Fruit fly (Drosophila melanogaster) whole organism, embryonic: ENCODE data around the gene RpS28a.

Experiments
- C15 ChIP-seq: fragments of 200-800 bp; sonication (Bioruptor generic); IDR thresholded peaks from 3 replicates; pipeline ENCODE4 v1.3.6; 2022; ENCODE audit warnings: missing biosample characterization, missing genetic modification characterization
- CG10147 ChIP-seq: fragments of 200-800 bp; sonication (Bioruptor generic); optimal IDR thresholded peaks from 2 replicates; lab custom pipeline; 2019; ENCODE audit warnings: missing biosample characterization, mild to moderate bottlenecking, missing genetic modification characterization, moderate library complexity
- CG10321 ChIP-seq: fragments of 200-800 bp; sonication (Bioruptor generic); IDR thresholded peaks from 2 replicates; pipeline ENCODE4 v1.3.6; 2022; ENCODE audit warnings: missing biosample characterization, missing genetic modification characterization
- CG10543 ChIP-seq: fragments of 200-800 bp; sonication (Bioruptor generic); optimal IDR thresholded peaks from 3 replicates; lab custom pipeline; 2017; ENCODE audit warnings: missing biosample characterization, mild to moderate bottlenecking, missing genetic modification characterization, moderate library complexity
- CG10654 ChIP-seq: fragments of 200-800 bp; sonication (Bioruptor generic); optimal IDR thresholded peaks from 2 replicates; lab custom pipeline; 2016; ENCODE audit warnings: missing biosample characterization, missing genetic modification characterization
- CG10979 ChIP-seq: fragments of 200-800 bp; sonication (Bioruptor generic); optimal IDR thresholded peaks from 2 replicates; lab custom pipeline; 2018; ENCODE audit warnings: missing biosample characterization, mild to moderate bottlenecking, missing genetic modification characterization, moderate library complexity
- CG11560 ChIP-seq: fragments of 200-800 bp; sonication (Bioruptor generic); IDR thresholded peaks from 3 replicates; pipeline ENCODE4 v1.3.6; 2022; ENCODE audit warnings: missing biosample characterization, missing genetic modification characterization
- CG12299 ChIP-seq: fragments of 200-800 bp; sonication (Bioruptor generic); optimal IDR thresholded peaks from 2 replicates; lab custom pipeline; 2018; ENCODE audit warnings: missing biosample characterization, mild to moderate bottlenecking, missing genetic modification characterization
- CG1529 ChIP-seq: fragments of 200-800 bp; sonication (Bioruptor generic); optimal IDR thresholded peaks from 3 replicates; lab custom pipeline; 2018; ENCODE audit warnings: missing biosample characterization, missing genetic modification characterization
- CG15601 ChIP-seq: fragments of 200-800 bp; sonication (Bioruptor generic); optimal IDR thresholded peaks from 3 replicates; lab custom pipeline; 2019; ENCODE audit warnings: missing biosample characterization, mild to moderate bottlenecking, missing genetic modification characterization, moderate library complexity
- CG17328 ChIP-seq: fragments of 200-800 bp; sonication (Bioruptor generic); IDR thresholded peaks from 2 replicates; pipeline ENCODE4 v1.3.6; 2022; ENCODE audit warnings: missing biosample characterization, missing genetic modification characterization
- CG1832 ChIP-seq: fragments of 200-800 bp; sonication (Bioruptor generic); optimal IDR thresholded peaks from 2 replicates; lab custom pipeline; 2017; ENCODE audit warnings: missing biosample characterization, mild to moderate bottlenecking, missing genetic modification characterization, inconsistent platforms
- CG18599 ChIP-seq: fragments of 200-800 bp; sonication (Bioruptor generic); optimal IDR thresholded peaks from 3 replicates; lab custom pipeline; 2017; ENCODE audit warnings: missing biosample characterization, missing genetic modification characterization, mild to moderate bottlenecking, moderate library complexity, missing genetic modification reagents
- CG32532 ChIP-seq: fragments of 200-800 bp; sonication (Bioruptor generic); IDR thresholded peaks from 2 replicates; pipeline ENCODE4 v1.3.6; 2022; ENCODE audit warnings: missing biosample characterization, missing genetic modification characterization
- CG34422 ChIP-seq: fragments of 200-800 bp; sonication (Bioruptor generic); IDR thresholded peaks from 3 replicates; pipeline ENCODE4 v1.3.6; 2022; ENCODE audit warnings: missing biosample characterization, missing genetic modification characterization
- CG43689 ChIP-seq: fragments of 200-800 bp; sonication (Bioruptor generic); IDR thresholded peaks from 2 replicates; pipeline ENCODE4 v1.3.6; 2022; ENCODE audit warnings: missing biosample characterization, missing genetic modification characterization
- CG5180 ChIP-seq: fragments of 200-800 bp; sonication (Bioruptor generic); optimal IDR thresholded peaks from 3 replicates; lab custom pipeline; 2017; ENCODE audit warnings: missing biosample characterization, missing genetic modification characterization, mild to moderate bottlenecking, moderate library complexity, missing genetic modification reagents
- CG6683 ChIP-seq: fragments of 200-800 bp; sonication (Bioruptor generic); optimal IDR thresholded peaks from 2 replicates; lab custom pipeline; 2017; ENCODE audit warnings: missing biosample characterization, mild to moderate bottlenecking, missing genetic modification characterization, missing genetic modification reagents
- CG7372 ChIP-seq: fragments of 200-800 bp; sonication (Bioruptor generic); IDR thresholded peaks from 2 replicates; pipeline ENCODE4 v1.3.6; 2022; ENCODE audit warnings: missing biosample characterization, missing genetic modification characterization
- CG7987 ChIP-seq: fragments of 200-800 bp; sonication (Bioruptor generic); optimal IDR thresholded peaks from 2 replicates; lab custom pipeline; 2018; ENCODE audit warnings: missing biosample characterization, mild to moderate bottlenecking, missing genetic modification characterization, moderate library complexity
- CG8281 ChIP-seq: fragments of 200-800 bp; sonication (Bioruptor generic); optimal IDR thresholded peaks from 2 replicates; lab custom pipeline; 2018; ENCODE audit warnings: missing biosample characterization, mild to moderate bottlenecking, missing genetic modification characterization, moderate library complexity
- CG9437 ChIP-seq: fragments of 200-800 bp; sonication (Bioruptor generic); optimal IDR thresholded peaks from 2 replicates; lab custom pipeline; 2018; ENCODE audit warnings: missing biosample characterization, mild to moderate bottlenecking, missing genetic modification characterization
- CG9817 ChIP-seq: fragments of 200-800 bp; sonication (Bioruptor generic); optimal IDR thresholded peaks from 2 replicates; lab custom pipeline; 2018; ENCODE audit warnings: missing biosample characterization, mild to moderate bottlenecking, missing genetic modification characterization, moderate library complexity
- CG9932 ChIP-seq: fragments of 200-800 bp; sonication (Bioruptor generic); IDR thresholded peaks from 2 replicates; pipeline ENCODE4 v1.3.6; 2022; ENCODE audit warnings: missing biosample characterization, missing genetic modification characterization
- Eip74EF ChIP-seq, 2 experiments: fragments of 200-800 bp in 1 of 2; fragments of >200 bp in 1 of 2; sonication (Bioruptor generic) in 1 of 2; optimal IDR thresholded peaks; 2 replicates each; lab custom pipeline; 2017 to 2019; ENCODE audit warnings: missing biosample characterization in 2 of 2, missing genetic modification characterization in 2 of 2, mild to moderate bottlenecking in 1 of 2, moderate library complexity in 1 of 2
- Hmx ChIP-seq: fragments of 200-800 bp; sonication (Bioruptor generic); optimal IDR thresholded peaks from 2 replicates; lab custom pipeline; 2016; ENCODE audit warnings: missing biosample characterization, missing genetic modification characterization
- Lhr ChIP-seq: fragments of 200-800 bp; sonication (Bioruptor generic); optimal IDR thresholded peaks from 3 replicates; lab custom pipeline; 2017; ENCODE audit warnings: mild to moderate bottlenecking, missing biosample characterization, missing genetic modification reagents, missing genetic modification characterization
- MESR4 ChIP-seq: fragments of 200-800 bp; sonication (Bioruptor generic); optimal IDR thresholded peaks from 2 replicates; lab custom pipeline; 2018; ENCODE audit warnings: missing biosample characterization, mild to moderate bottlenecking, missing genetic modification characterization, moderate library complexity
- Pdp1 ChIP-seq, 2 experiments: fragments of 200-800 bp; sonication (Bioruptor generic); optimal IDR thresholded peaks; 3 replicates each; lab custom pipeline; 2016; ENCODE audit warnings: missing biosample characterization in 2 of 2, missing genetic modification characterization in 2 of 2, mild to moderate bottlenecking in 1 of 2, moderate library complexity in 1 of 2
- Rx ChIP-seq: fragments of 200-800 bp; sonication (Bioruptor generic); IDR thresholded peaks from 2 replicates; pipeline ENCODE4 v1.3.6; 2022; ENCODE audit warnings: missing biosample characterization, missing genetic modification characterization
- ac ChIP-seq: fragments of 200-800 bp; sonication (Bioruptor generic); optimal IDR thresholded peaks from 3 replicates; lab custom pipeline; 2017; ENCODE audit warnings: missing biosample characterization, mild to moderate bottlenecking, missing genetic modification characterization
- bab2 ChIP-seq: fragments of 200-800 bp; sonication (Bioruptor generic); optimal IDR thresholded peaks from 2 replicates; lab custom pipeline; 2016; ENCODE audit warnings: missing biosample characterization, missing genetic modification characterization
- bowl ChIP-seq: fragments of 200-800 bp; sonication (Bioruptor generic); IDR thresholded peaks from 2 replicates; pipeline ENCODE4 v1.3.6; 2022; ENCODE audit warnings: missing biosample characterization, missing genetic modification characterization
- cato ChIP-seq: fragments of 200-800 bp; sonication (Bioruptor generic); optimal IDR thresholded peaks from 2 replicates; lab custom pipeline; 2016; ENCODE audit warnings: missing biosample characterization, missing genetic modification characterization, borderline replicate concordance
- danr ChIP-seq: fragments of 200-800 bp; sonication (Bioruptor generic); IDR thresholded peaks from 2 replicates; pipeline ENCODE4 v1.3.6; 2022; ENCODE audit warnings: missing biosample characterization, missing genetic modification characterization
- dmrt99B ChIP-seq: fragments of 200-800 bp; sonication (Bioruptor generic); optimal IDR thresholded peaks from 2 replicates; lab custom pipeline; 2018; ENCODE audit warnings: missing biosample characterization, mild to moderate bottlenecking, missing genetic modification characterization, moderate library complexity
- esg ChIP-seq: fragments of 200-800 bp; sonication (Bioruptor generic); conservative IDR thresholded peaks from 2 replicates; pipeline ENCODE4 v1.3.6; 2022; ENCODE audit warnings: missing biosample characterization, missing genetic modification characterization
- eve ChIP-seq, 2 experiments: fragments of >200 bp; optimal IDR thresholded peaks; 2 replicates each; lab custom pipeline; 2017; ENCODE audit warnings: missing biosample characterization in 2 of 2, missing genetic modification characterization in 2 of 2
- gcm2 ChIP-seq: fragments of 200-800 bp; sonication (Bioruptor generic); optimal IDR thresholded peaks from 2 replicates; lab custom pipeline; 2016; ENCODE audit warnings: missing biosample characterization, missing genetic modification characterization
- gem ChIP-seq: fragments of 200-800 bp; sonication (Bioruptor generic); optimal IDR thresholded peaks from 2 replicates; lab custom pipeline; 2019; ENCODE audit warnings: missing biosample characterization, mild to moderate bottlenecking, missing genetic modification characterization, moderate library complexity
- jigr1 ChIP-seq: fragments of 200-800 bp; sonication (Bioruptor generic); IDR thresholded peaks from 3 replicates; pipeline ENCODE4 v1.3.6; 2022; ENCODE audit warnings: missing biosample characterization, missing genetic modification characterization
- nau ChIP-seq: fragments of 200-800 bp; sonication (Bioruptor generic); optimal IDR thresholded peaks from 3 replicates; lab custom pipeline; 2017; ENCODE audit warnings: missing biosample characterization, mild to moderate bottlenecking, missing genetic modification characterization, missing genetic modification reagents
- nmo ChIP-seq: fragments of 200-800 bp; sonication (Bioruptor generic); optimal IDR thresholded peaks from 2 replicates; lab custom pipeline; 2018; ENCODE audit warnings: missing biosample characterization, mild to moderate bottlenecking, missing genetic modification characterization, moderate library complexity
- rib ChIP-seq: fragments of 200-800 bp; sonication (Bioruptor generic); IDR thresholded peaks from 2 replicates; pipeline ENCODE4 v1.3.6; 2022; ENCODE audit warnings: missing biosample characterization, missing genetic modification characterization
- sd ChIP-seq: fragments of 200-800 bp; sonication (Bioruptor generic); optimal IDR thresholded peaks from 3 replicates; lab custom pipeline; 2018; ENCODE audit warnings: missing biosample characterization, mild to moderate bottlenecking, missing genetic modification characterization, moderate library complexity
- tap ChIP-seq: fragments of 200-800 bp; optimal IDR thresholded peaks from 3 replicates; lab custom pipeline; 2019; ENCODE audit warnings: missing biosample characterization, mild to moderate bottlenecking, missing genetic modification characterization, moderate library complexity
- twi ChIP-seq: fragments of 200-800 bp; optimal IDR thresholded peaks from 2 replicates; lab custom pipeline; 2019; ENCODE audit warnings: missing biosample characterization, mild to moderate bottlenecking, missing genetic modification characterization, moderate library complexity
- wek ChIP-seq: fragments of 200-800 bp; sonication (Bioruptor generic); optimal IDR thresholded peaks from 3 replicates; lab custom pipeline; 2018; ENCODE audit warnings: missing biosample characterization, mild to moderate bottlenecking, missing genetic modification characterization, moderate library complexity
- zf30C ChIP-seq: fragments of 200-800 bp; sonication (Bioruptor generic); optimal IDR thresholded peaks from 3 replicates; lab custom pipeline; 2018; ENCODE audit warnings: missing biosample characterization, mild to moderate bottlenecking, missing genetic modification characterization

The RpS28a gene

DNA sequence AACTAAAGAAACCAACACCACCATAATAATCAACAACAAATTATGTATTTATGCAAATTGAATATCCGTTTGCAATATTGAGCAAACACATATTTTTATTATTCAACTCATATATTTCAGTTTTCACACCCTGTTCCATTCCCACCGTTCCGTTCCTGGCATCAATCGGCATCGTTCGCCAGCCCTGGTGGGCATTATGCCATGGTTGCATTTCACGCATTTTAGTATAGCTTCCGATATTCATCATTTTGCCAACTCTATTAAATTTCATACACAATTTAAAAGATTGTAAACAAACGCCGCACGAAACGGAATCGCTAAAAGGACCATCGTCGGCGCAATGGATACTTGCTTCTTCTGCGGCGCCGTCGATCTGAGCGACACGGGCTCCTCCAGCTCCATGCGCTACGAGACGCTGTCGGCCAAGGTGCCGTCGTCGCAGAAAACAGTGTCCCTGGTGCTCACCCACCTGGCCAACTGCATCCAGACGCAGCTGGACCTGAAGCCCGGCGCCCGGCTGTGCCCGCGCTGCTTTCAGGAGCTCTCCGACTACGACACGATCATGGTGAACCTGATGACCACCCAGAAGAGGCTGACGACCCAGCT is 20.8 kb upstream of the RpS28a start, which contains the start of gene Sry-delta (continued):
- TF ChIP-seq CG7987 (GFP tag; lab: Kevin White, UChicago): peak; percentile 83
- TF ChIP-seq CG5180 (GFP tag; lab: Kevin White, UChicago): no peak
- TF ChIP-seq twi (tag; lab: Kevin White, UChicago): peak; percentile 5
- TF ChIP-seq CG10654 (GFP tag; lab: Kevin White, UChicago): peak; percentile 85
- TF ChIP-seq zf30C (GFP tag; lab: Kevin White, UChicago): no peak
- TF ChIP-seq nmo (GFP tag; lab: Kevin White, UChicago): peak; percentile 81
- peak; percentile 79 for TF ChIP-seq CG9817 (tag; lab: Kevin White, UChicago)
- peak; percentile 28 for TF ChIP-seq cato (GFP tag; lab: Kevin White, UChicago)
- no peak for TF ChIP-seq CG43689 (GFP tag; lab: Robert Waterston, UW)
- TF ChIP-seq CG34422: peak; percentile 84
- no peak for TF ChIP-seq gem (tag; lab: Kevin White, UChicago)
- 0 out of 2 replicates have a peak, but pooled peaks have one; percentile 25 for TF ChIP-seq bowl (GFP tag; lab: Robert Waterston, UW)
- peak; percentile 44; the same call in 1 of the 2 replicates for TF ChIP-seq danr
- peak; percentile 50 for TF ChIP-seq CG6683 (GFP tag; lab: Kevin White, UChicago)
- peak; percentile 62 for TF ChIP-seq CG10543 (GFP tag; lab: Kevin White, UChicago)
- no peak for TF ChIP-seq CG18599 (GFP tag; lab: Kevin White, UChicago)
- peak; percentile 23 for TF ChIP-seq wek (GFP tag; lab: Kevin White, UChicago)
- TF ChIP-seq Rx: peak; percentile 67
- peak; percentile 78 for TF ChIP-seq CG15601 (tag; lab: Kevin White, UChicago)
- peak; percentile 85 to 96 for TF ChIP-seq Pdp1 (GFP tag; optimal IDR thresholded peaks at IDR 0.05; lab: Kevin White, UChicago)
- peak; percentile 88 for TF ChIP-seq CG32532
- TF ChIP-seq nau (GFP tag; lab: Kevin White, UChicago): no peak
- no peak for TF ChIP-seq CG8281 (tag; lab: Kevin White, UChicago)
- TF ChIP-seq C15 (GFP tag; lab: Robert Waterston, UW): no peak
- peak; percentile 51 for TF ChIP-seq tap
- TF ChIP-seq gcm2 (GFP tag; lab: Kevin White, UChicago): peak; percentile 13
- peak; percentile 8; the same call in 1 of the 2 replicates for TF ChIP-seq CG10321 (GFP tag; lab: Robert Waterston, UW)
- TF ChIP-seq esg (GFP tag; lab: Robert Waterston, UW): peak; percentile 64
- peak; percentile 78 for TF ChIP-seq rib (GFP tag; lab: Robert Waterston, UW)
- TF ChIP-seq dmrt99B (tag; lab: Kevin White, UChicago): no peak
- no peak for TF ChIP-seq sd (tag; lab: Kevin White, UChicago)
- TF ChIP-seq Lhr (GFP tag; lab: Kevin White, UChicago): peak; percentile 23
- TF ChIP-seq CG11560: 0 out of 3 replicates have a peak, but pooled peaks have one; percentile 28
- peak; percentile 67 for TF ChIP-seq CG10147 (GFP tag; lab: Kevin White, UChicago)
- peak; percentile 11 for TF ChIP-seq ac (GFP tag; lab: Kevin White, UChicago)
- TF ChIP-seq CG7372 (GFP tag; lab: Robert Waterston, UW): peak; percentile 44; the same call in 1 of the 2 replicates
- TF ChIP-seq Hmx (GFP tag; lab: Kevin White, UChicago): no peak
- TF ChIP-seq eve (GFP tag; optimal IDR thresholded peaks at IDR 0.05; lab: Kevin White, UChicago): no peak
- TF ChIP-seq CG9437 (GFP tag; lab: Kevin White, UChicago): no peak
- TF ChIP-seq CG10979 (tag; lab: Kevin White, UChicago): peak; percentile 59
- peak; percentile 73 for TF ChIP-seq CG17328
- peak; percentile 95 for TF ChIP-seq MESR4 (GFP tag; lab: Kevin White, UChicago)
- TF ChIP-seq Eip74EF (GFP tag; optimal IDR thresholded peaks at IDR 0.05; lab: Kevin White, UChicago): no peak
- TF ChIP-seq CG9932 (GFP tag; lab: Robert Waterston, UW): peak; percentile 96
- TF ChIP-seq CG1832: no peak
- peak; percentile 84 for TF ChIP-seq bab2
- no peak for TF ChIP-seq CG1529
- TF ChIP-seq CG12299 (tag; lab: Kevin White, UChicago): peak; percentile 32
- TF ChIP-seq jigr1 (GFP tag; lab: Robert Waterston, UW): no peak; the same call in 2 of the 3 replicates
